Fruit fly (Drosophila melanogaster) whole organism, prepupa: ENCODE data around the gene Cyp4ae1.

Source experiments
- CG16779 ChIP-seq: fragments of 200-800 bp; sonication (Bioruptor generic); optimal IDR thresholded peaks from 3 replicates; lab custom pipeline; 2017; ENCODE audit warnings: missing biosample characterization, mild to moderate bottlenecking, missing genetic modification characterization
- OdsH ChIP-seq: fragments of 200-800 bp; sonication (Bioruptor generic); optimal IDR thresholded peaks from 3 replicates; lab custom pipeline; 2016; ENCODE audit warnings: missing biosample characterization, missing genetic modification characterization

DNA sequence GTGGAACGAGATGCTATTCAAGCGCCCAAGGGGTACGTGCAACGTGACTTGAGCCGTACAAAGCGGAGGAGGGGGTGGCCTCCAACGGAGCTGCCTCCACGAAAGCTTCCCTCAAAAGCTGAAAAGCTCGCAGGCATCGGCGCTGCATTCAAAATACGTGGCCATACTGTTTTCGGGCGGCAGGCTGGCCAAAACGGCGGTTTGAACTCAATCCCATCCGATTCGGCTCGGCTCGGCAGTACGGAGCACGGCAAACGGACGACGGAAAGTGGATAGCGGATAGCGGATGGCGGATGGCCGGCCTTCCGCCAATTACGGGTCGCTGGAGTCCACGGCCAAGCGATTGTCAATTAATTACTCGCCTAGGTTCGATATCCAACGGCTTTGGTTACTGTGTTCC lies 10.1 kb downstream of the Cyp4ae1 start, which contains the start of gene Mct1:
- no peak for TF ChIP-seq CG16779 (tag; lab: Kevin White, UChicago)
- no peak for TF ChIP-seq OdsH
